Worm (Caenorhabditis elegans): ENCODE results near the gene F25H9.6.

ce11 chrV:13473467-13473866, 5.3 kb upstream of the F25H9.6 start, which contains the start of gene T10G3.1:
- TF ChIP-seq him-1 (tag; optimal IDR thresholded peaks at IDR 0.05) (no peak), dao-5 (tag; optimal IDR thresholded peaks at IDR 0.05) (no peak), W03F9.2 (tag; optimal IDR thresholded peaks at IDR 0.05) (no peak)
